Fruit fly (Drosophila melanogaster) whole organism, embryonic: ENCODE data around the gene Spn88Eb.

Source experiments
- Antp ChIP-seq: fragments of 200-800 bp; sonication (Bioruptor generic); optimal IDR thresholded peaks from 3 replicates; lab custom pipeline; 2016; ENCODE audit warnings: missing biosample characterization, missing genetic modification characterization
- Bdp1 ChIP-seq: fragments of 200-800 bp; sonication (Bioruptor generic); optimal IDR thresholded peaks from 3 replicates; lab custom pipeline; 2016; ENCODE audit warnings: missing biosample characterization, missing genetic modification characterization
- CG11398 ChIP-seq: fragments of 200-800 bp; sonication (Bioruptor generic); optimal IDR thresholded peaks from 2 replicates; lab custom pipeline; 2016; ENCODE audit warnings: missing biosample characterization, missing genetic modification characterization
- CG12236 ChIP-seq: fragments of 200-800 bp; sonication (Bioruptor generic); optimal IDR thresholded peaks from 2 replicates; lab custom pipeline; 2016; ENCODE audit warnings: missing biosample characterization, missing genetic modification characterization
- CG12391 ChIP-seq: fragments of 200-800 bp; sonication (Bioruptor generic); optimal IDR thresholded peaks from 3 replicates; lab custom pipeline; 2018; ENCODE audit warnings: missing biosample characterization, mild to moderate bottlenecking, missing genetic modification characterization, moderate library complexity
- CG15073 ChIP-seq: fragments of 200-800 bp; sonication (Bioruptor generic); optimal IDR thresholded peaks from 2 replicates; lab custom pipeline; 2016; ENCODE audit warnings: missing biosample characterization, missing genetic modification characterization
- CG17328 ChIP-seq: fragments of 200-800 bp; sonication (Bioruptor generic); IDR thresholded peaks from 2 replicates; pipeline ENCODE4 v1.3.6; 2022; ENCODE audit warnings: missing biosample characterization, missing genetic modification characterization
- CG18764 ChIP-seq: fragments of 200-800 bp; sonication (Bioruptor generic); optimal IDR thresholded peaks from 3 replicates; lab custom pipeline; 2016; ENCODE audit warnings: missing biosample characterization, missing genetic modification characterization
- CG30431 ChIP-seq: fragments of 200-800 bp; sonication (Bioruptor generic); optimal IDR thresholded peaks from 2 replicates; lab custom pipeline; 2017; ENCODE audit warnings: missing biosample characterization, missing genetic modification characterization
- CG3281 ChIP-seq: fragments of 200-800 bp; sonication (Bioruptor generic); optimal IDR thresholded peaks from 3 replicates; lab custom pipeline; 2017; ENCODE audit warnings: missing biosample characterization, mild to moderate bottlenecking, missing genetic modification characterization
- CG33557 ChIP-seq: fragments of 200-800 bp; sonication (Bioruptor generic); optimal IDR thresholded peaks from 2 replicates; lab custom pipeline; 2019; ENCODE audit warnings: missing biosample characterization, mild to moderate bottlenecking, missing genetic modification characterization, moderate library complexity
- CG4820 ChIP-seq: fragments of 200-800 bp; sonication (Bioruptor generic); optimal IDR thresholded peaks from 3 replicates; lab custom pipeline; 2016; ENCODE audit warnings: missing biosample characterization, missing genetic modification characterization
- CG5245 ChIP-seq: fragments of 200-800 bp; sonication (Bioruptor generic); optimal IDR thresholded peaks from 3 replicates; lab custom pipeline; 2016; ENCODE audit warnings: missing biosample characterization, missing genetic modification characterization
- CG6689 ChIP-seq: fragments of 200-800 bp; sonication (Bioruptor generic); IDR thresholded peaks from 2 replicates; pipeline ENCODE4 v1.3.6; 2022; ENCODE audit warnings: missing biosample characterization, missing genetic modification characterization
- CG6791 ChIP-seq: fragments of 200-800 bp; sonication (Bioruptor generic); IDR thresholded peaks from 3 replicates; pipeline ENCODE4 v1.3.6; 2022; ENCODE audit warnings: missing biosample characterization, missing genetic modification characterization; ENCODE audit not compliant: partially characterized antibody
- CG7839 ChIP-seq: fragments of 200-800 bp; sonication (Bioruptor generic); optimal IDR thresholded peaks from 3 replicates; lab custom pipeline; 2018; ENCODE audit warnings: missing biosample characterization, mild to moderate bottlenecking, missing genetic modification characterization, moderate library complexity
- CG8089 ChIP-seq: fragments of 200-800 bp; sonication (Bioruptor generic); optimal IDR thresholded peaks from 3 replicates; lab custom pipeline; 2016; ENCODE audit warnings: missing biosample characterization, missing genetic modification characterization
- CG9609 ChIP-seq: fragments of 200-800 bp; sonication (Bioruptor generic); optimal IDR thresholded peaks from 3 replicates; lab custom pipeline; 2016; ENCODE audit warnings: missing biosample characterization, missing genetic modification characterization
- D19A ChIP-seq: fragments of 200-800 bp; optimal IDR thresholded peaks from 3 replicates; lab custom pipeline; 2019; ENCODE audit warnings: missing biosample characterization, mild to moderate bottlenecking, missing genetic modification characterization, moderate library complexity
- Doc3 ChIP-seq: fragments of 200-800 bp; sonication (Bioruptor generic); IDR thresholded peaks from 3 replicates; pipeline ENCODE4 v1.3.6; 2022; ENCODE audit warnings: missing biosample characterization, missing genetic modification characterization; ENCODE audit not compliant: partially characterized antibody
- Dp ChIP-seq: fragments of 200-800 bp; sonication (Bioruptor generic); optimal IDR thresholded peaks from 2 replicates; lab custom pipeline; 2018; ENCODE audit warnings: missing biosample characterization, mild to moderate bottlenecking, missing genetic modification characterization, moderate library complexity
- HLH4C ChIP-seq: fragments of 200-800 bp; sonication (Bioruptor generic); IDR thresholded peaks from 3 replicates; pipeline ENCODE4 v1.3.6; 2022; ENCODE audit warnings: missing biosample characterization, missing genetic modification characterization; ENCODE audit not compliant: partially characterized antibody
- MBD-R2 ChIP-seq: fragments of 200-800 bp; sonication (Bioruptor generic); IDR thresholded peaks from 2 replicates; pipeline ENCODE4 v1.3.6; 2022; ENCODE audit warnings: missing biosample characterization, missing genetic modification characterization
- Neu2 ChIP-seq: fragments of 200-800 bp; sonication (Bioruptor generic); optimal IDR thresholded peaks from 3 replicates; lab custom pipeline; 2016; ENCODE audit warnings: missing biosample characterization, missing genetic modification characterization, borderline replicate concordance
- Opbp ChIP-seq: fragments of 200-800 bp; sonication (Bioruptor generic); IDR thresholded peaks from 3 replicates; pipeline ENCODE4 v1.3.6; 2022; ENCODE audit warnings: missing biosample characterization, missing genetic modification characterization; ENCODE audit not compliant: partially characterized antibody
- Scr ChIP-seq: fragments of 200-800 bp; sonication (Bioruptor generic); IDR thresholded peaks from 2 replicates; pipeline ENCODE4 v1.3.6; 2022; ENCODE audit warnings: missing biosample characterization, missing genetic modification characterization; ENCODE audit not compliant: partially characterized antibody
- Sry-β ChIP-seq: fragments of 200-800 bp; sonication (Bioruptor generic); optimal IDR thresholded peaks from 2 replicates; lab custom pipeline; 2018; ENCODE audit warnings: missing biosample characterization, mild to moderate bottlenecking, missing genetic modification characterization, moderate library complexity
- Taf1 ChIP-seq: fragments of 200-800 bp; sonication (Bioruptor generic); IDR thresholded peaks from 2 replicates; pipeline ENCODE4 v1.3.6; 2022; ENCODE audit warnings: missing biosample characterization, missing genetic modification characterization
- ara ChIP-seq: fragments of 200-800 bp; sonication (Bioruptor generic); IDR thresholded peaks from 2 replicates; pipeline ENCODE4 v1.3.6; 2022; ENCODE audit warnings: missing biosample characterization, missing genetic modification characterization
- br ChIP-seq: fragments of >200 bp; optimal IDR thresholded peaks from 2 replicates; lab custom pipeline; 2017
- btn ChIP-seq: fragments of 200-800 bp; sonication (Bioruptor generic); optimal IDR thresholded peaks from 2 replicates; lab custom pipeline; 2016; ENCODE audit warnings: missing biosample characterization, missing genetic modification characterization
- fd96Cb ChIP-seq: fragments of 200-800 bp; sonication (Bioruptor generic); optimal IDR thresholded peaks from 2 replicates; lab custom pipeline; 2018; ENCODE audit warnings: missing biosample characterization, mild to moderate bottlenecking, missing genetic modification characterization, moderate library complexity
- gcm ChIP-seq: fragments of 200-800 bp; sonication (Bioruptor generic); optimal IDR thresholded peaks from 2 replicates; lab custom pipeline; 2019; ENCODE audit warnings: missing biosample characterization, mild to moderate bottlenecking, missing genetic modification characterization, moderate library complexity
- knrl ChIP-seq: fragments of 200-800 bp; sonication (Bioruptor generic); IDR thresholded peaks from 3 replicates; pipeline ENCODE4 v1.3.6; 2022; ENCODE audit warnings: missing biosample characterization, missing genetic modification characterization; ENCODE audit not compliant: partially characterized antibody
- lab ChIP-seq: fragments of 200-800 bp; sonication (Bioruptor generic); optimal IDR thresholded peaks from 3 replicates; lab custom pipeline; 2017; ENCODE audit warnings: missing biosample characterization, missing genetic modification characterization, mild to moderate bottlenecking, moderate library complexity, missing genetic modification reagents
- lbe ChIP-seq: fragments of 200-800 bp; sonication (Bioruptor generic); optimal IDR thresholded peaks from 2 replicates; lab custom pipeline; 2016; ENCODE audit warnings: missing biosample characterization, mild to moderate bottlenecking, missing genetic modification characterization
- pita ChIP-seq: fragments of 200-800 bp; sonication (Bioruptor generic); optimal IDR thresholded peaks from 2 replicates; lab custom pipeline; 2017; ENCODE audit warnings: missing biosample characterization, mild to moderate bottlenecking, missing genetic modification characterization
- ro ChIP-seq: fragments of 200-800 bp; sonication (Bioruptor generic); IDR thresholded peaks from 2 replicates; pipeline ENCODE4 v1.3.6; 2022; ENCODE audit warnings: missing biosample characterization, missing genetic modification characterization
- row ChIP-seq: fragments of 200-800 bp; sonication (Bioruptor generic); IDR thresholded peaks from 3 replicates; pipeline ENCODE4 v1.3.6; 2022; ENCODE audit warnings: missing biosample characterization, missing genetic modification characterization
- sens ChIP-seq: fragments of 200-800 bp; sonication (Bioruptor generic); peaks from one replicate; lab custom pipeline; 2016; ENCODE audit warnings: missing biosample characterization, missing genetic modification characterization
- seq ChIP-seq: fragments of 200-800 bp; sonication (Bioruptor generic); IDR thresholded peaks from 2 replicates; pipeline ENCODE4 v1.3.6; 2022; ENCODE audit warnings: missing biosample characterization, missing genetic modification characterization
- stwl ChIP-seq: fragments of 200-800 bp; sonication (Bioruptor generic); optimal IDR thresholded peaks from 3 replicates; lab custom pipeline; 2018; ENCODE audit warnings: missing biosample characterization, mild to moderate bottlenecking, missing genetic modification characterization, moderate library complexity
- sug ChIP-seq: fragments of 200-800 bp; optimal IDR thresholded peaks from 2 replicates; lab custom pipeline; 2019; ENCODE audit warnings: missing biosample characterization, mild to moderate bottlenecking, missing genetic modification characterization, moderate library complexity
- tin ChIP-seq: fragments of 200-800 bp; sonication (Bioruptor generic); optimal IDR thresholded peaks from 3 replicates; lab custom pipeline; 2016; ENCODE audit warnings: missing biosample characterization, missing genetic modification characterization
- tx ChIP-seq: fragments of 200-800 bp; sonication (Bioruptor generic); optimal IDR thresholded peaks from 2 replicates; lab custom pipeline; 2016; ENCODE audit warnings: missing biosample characterization, missing genetic modification characterization
- unc-4 ChIP-seq: fragments of 200-800 bp; sonication (Bioruptor generic); IDR thresholded peaks from 2 replicates; pipeline ENCODE4 v1.3.6; 2022; ENCODE audit warnings: missing biosample characterization, missing genetic modification characterization; ENCODE audit not compliant: partially characterized antibody
- vvl ChIP-seq: fragments of 200-800 bp; sonication (Bioruptor generic); IDR thresholded peaks from 2 replicates; pipeline ENCODE4 v1.3.6; 2022; ENCODE audit warnings: missing biosample characterization, missing genetic modification characterization
- wdn ChIP-seq: fragments of 200-800 bp; sonication (Bioruptor generic); IDR thresholded peaks from 2 replicates; pipeline ENCODE4 v1.3.6; 2022; ENCODE audit warnings: missing biosample characterization, missing genetic modification characterization
- zen ChIP-seq: fragments of 200-800 bp; sonication (Bioruptor generic); optimal IDR thresholded peaks from 3 replicates; lab custom pipeline; 2018; ENCODE audit warnings: missing biosample characterization, mild to moderate bottlenecking, missing genetic modification characterization, moderate library complexity

The Spn88Eb gene

DNA sequence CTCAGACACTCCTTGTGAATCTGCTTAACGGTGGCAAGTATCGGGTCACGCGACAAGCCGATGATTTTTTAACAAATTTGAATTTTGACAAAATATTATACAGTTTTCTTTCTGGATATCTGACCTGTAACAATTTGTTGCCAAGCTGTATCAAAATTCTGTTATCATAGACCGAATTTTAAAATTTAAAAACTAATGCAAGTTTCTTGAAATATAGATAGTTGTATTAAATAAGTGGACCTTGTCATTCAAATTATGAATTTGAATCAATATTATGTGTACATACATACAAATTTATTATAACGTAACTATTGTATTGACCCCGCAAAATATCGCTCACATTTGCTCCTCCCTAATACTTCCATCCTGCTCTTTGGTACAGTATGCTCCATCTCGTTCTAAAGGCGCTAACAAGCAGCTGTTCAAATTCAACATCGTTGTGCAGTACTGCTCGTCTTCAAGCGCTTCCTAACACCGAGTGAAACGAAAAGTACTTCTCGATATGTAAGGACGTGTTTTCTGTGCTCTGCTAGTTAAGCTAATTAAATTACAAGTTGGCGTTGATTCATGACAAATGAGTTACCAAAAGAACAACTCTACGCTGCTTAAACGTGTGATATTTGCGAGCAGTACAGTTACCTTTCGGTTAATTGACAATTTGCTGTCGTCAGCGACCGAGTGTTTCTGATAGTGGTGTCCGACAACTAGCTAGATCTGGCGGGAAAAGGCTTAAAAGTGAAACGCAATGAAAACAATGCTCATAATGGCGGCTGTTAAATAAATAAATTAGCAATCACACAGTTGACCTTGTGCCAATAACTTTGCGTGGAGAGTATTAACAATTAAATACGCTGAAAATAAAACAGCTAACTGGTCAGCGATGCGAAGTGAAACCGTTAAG, 12.2 kb downstream of the Spn88Eb start, which contains the start of the genes Kpc1 and CG42542 (continued):
- no peak for TF ChIP-seq gcm (GFP tag; lab: Kevin White, UChicago)
- peak; percentile 59 for TF ChIP-seq CG6689 (GFP tag; lab: Robert Waterston, UW)
- TF ChIP-seq CG12236 (GFP tag; lab: Kevin White, UChicago): peak; percentile 33
- peak; percentile 42 for TF ChIP-seq CG9609 (GFP tag; lab: Kevin White, UChicago)
- TF ChIP-seq zen (tag; lab: Kevin White, UChicago): peak; percentile 26
- no peak for TF ChIP-seq seq (GFP tag; lab: Robert Waterston, UW)
- TF ChIP-seq tin (GFP tag; lab: Kevin White, UChicago): peak; percentile 76
- TF ChIP-seq Taf1 (GFP tag; lab: Robert Waterston, UW): 0 out of 2 replicates have a peak, but pooled peaks have one; percentile 24
- peak; percentile 50 for TF ChIP-seq CG5245 (GFP tag; lab: Kevin White, UChicago)
- peak; percentile 19; the same call in 1 of the 2 replicates for TF ChIP-seq CG17328 (GFP tag; lab: Robert Waterston, UW)
- peak; percentile 36 for TF ChIP-seq Bdp1 (GFP tag; lab: Kevin White, UChicago)
- peak; percentile 83 for TF ChIP-seq Dp
- TF ChIP-seq wdn (GFP tag; lab: Robert Waterston, UW): peak; percentile 56
- TF ChIP-seq knrl (GFP tag; lab: Robert Waterston, UW): peak; percentile 93
- no peak for TF ChIP-seq CG7839 (tag; lab: Kevin White, UChicago)
- peak; percentile 60 for TF ChIP-seq tx
- no peak for TF ChIP-seq CG15073 (GFP tag; lab: Kevin White, UChicago)
- TF ChIP-seq Sry-β (GFP tag; lab: Kevin White, UChicago): peak; percentile 95
- peak; percentile 30 for TF ChIP-seq fd96Cb (tag; lab: Kevin White, UChicago)
- TF ChIP-seq pita (GFP tag; lab: Kevin White, UChicago): no peak
- peak; percentile 87 for TF ChIP-seq stwl (tag; lab: Kevin White, UChicago)
- TF ChIP-seq Antp (GFP tag; lab: Kevin White, UChicago): peak; percentile 49
- TF ChIP-seq lbe (GFP tag; lab: Kevin White, UChicago): no peak
- peak; percentile 93 for TF ChIP-seq sens
- TF ChIP-seq Doc3 (GFP tag; lab: Robert Waterston, UW): peak; percentile 92
- peak; percentile 86 for TF ChIP-seq HLH4C (GFP tag; lab: Robert Waterston, UW)
- peak; percentile 95 for TF ChIP-seq Scr (GFP tag; lab: Robert Waterston, UW)
- TF ChIP-seq CG4820 (GFP tag; lab: Kevin White, UChicago): peak; percentile 60
- TF ChIP-seq CG8089 (GFP tag; lab: Kevin White, UChicago): peak; percentile 56
- no peak for TF ChIP-seq ro (GFP tag; lab: Robert Waterston, UW)
- TF ChIP-seq CG12391 (tag; lab: Kevin White, UChicago): peak; percentile 85
- TF ChIP-seq Neu2 (GFP tag; lab: Kevin White, UChicago): no peak
- TF ChIP-seq br (lab: Kevin White, UChicago): no peak
- TF ChIP-seq btn (GFP tag; lab: Kevin White, UChicago): peak; percentile 16
- peak; percentile 57 for TF ChIP-seq CG33557 (GFP tag; lab: Kevin White, UChicago)
- no peak for TF ChIP-seq CG11398 (GFP tag; lab: Kevin White, UChicago)
- peak; percentile 10 for TF ChIP-seq CG3281
- peak; percentile 63 for TF ChIP-seq sug (tag; lab: Kevin White, UChicago)
- peak; percentile 92 for TF ChIP-seq unc-4
- peak; percentile 80 for TF ChIP-seq CG6791 (GFP tag; lab: Robert Waterston, UW)
- TF ChIP-seq lab (GFP tag; lab: Kevin White, UChicago): peak; percentile 82
- TF ChIP-seq vvl (GFP tag; lab: Robert Waterston, UW): peak; percentile 71
- TF ChIP-seq Opbp: peak; percentile 82
- no peak for TF ChIP-seq D19A
- peak; percentile 47 for TF ChIP-seq CG30431 (GFP tag; lab: Kevin White, UChicago)
- TF ChIP-seq ara (GFP tag; lab: Robert Waterston, UW): peak; percentile 58; the same call in 1 of the 2 replicates
- TF ChIP-seq CG18764 (GFP tag; lab: Kevin White, UChicago): peak; percentile 63
- peak; percentile 92 for TF ChIP-seq row (GFP tag; lab: Robert Waterston, UW)
- TF ChIP-seq MBD-R2 (GFP tag; lab: Robert Waterston, UW): peak; percentile 83
